Worm (Caenorhabditis elegans) whole organism, L2 larva: ENCODE measurements around the gene nhr-50.

ENCODE experiments used
- C34F6.9 ChIP-seq: fragments of 150-350 bp; optimal IDR thresholded peaks from 2 replicates; lab custom pipeline; 2014; ENCODE audit warnings: missing biosample characterization, missing genetic modification characterization
- F13H6.1 ChIP-seq: sonication (generic microtip); optimal IDR thresholded peaks from 2 replicates; lab custom pipeline; 2016; ENCODE audit warnings: missing genetic modification characterization, missing compliant biosample characterization
- R02D3.7 ChIP-seq: fragments of 150-350 bp; optimal IDR thresholded peaks from 2 replicates; lab custom pipeline; 2014; ENCODE audit warnings: missing biosample characterization, missing genetic modification characterization
- Y55F3AM.14 ChIP-seq: fragments of 200-800 bp; sonication (Bioruptor generic); optimal IDR thresholded peaks from 2 replicates; lab custom pipeline; 2018; ENCODE audit warnings: mild to moderate bottlenecking, missing genetic modification characterization, missing compliant biosample characterization
- ZK546.5 ChIP-seq: sonication (generic microtip); optimal IDR thresholded peaks from 2 replicates; lab custom pipeline; 2017; ENCODE audit warnings: missing biosample characterization, missing genetic modification characterization
- blmp-1 ChIP-seq: sonication (generic microtip); optimal IDR thresholded peaks from 2 replicates; lab custom pipeline; 2017; ENCODE audit warnings: missing genetic modification characterization, mild to moderate bottlenecking, missing compliant biosample characterization, antibody characterized with exemption, moderate library complexity; ENCODE audit not compliant: insufficient read depth
- ceh-16 ChIP-seq: fragments of 150-350 bp; optimal IDR thresholded peaks from 2 replicates; lab custom pipeline; 2014; ENCODE audit warnings: missing biosample characterization, missing genetic modification characterization
- ceh-82 ChIP-seq: fragments of 150-350 bp; optimal IDR thresholded peaks from 2 replicates; lab custom pipeline; 2014; ENCODE audit warnings: missing biosample characterization, missing genetic modification characterization
- crh-2 ChIP-seq: sonication (generic microtip); optimal IDR thresholded peaks from 2 replicates; lab custom pipeline; 2017; ENCODE audit warnings: missing biosample characterization, missing genetic modification characterization
- dmd-4 ChIP-seq: sonication (generic microtip); optimal IDR thresholded peaks from 2 replicates; lab custom pipeline; 2017; ENCODE audit warnings: missing biosample characterization, missing genetic modification characterization
- egl-27 ChIP-seq: sonication (generic microtip); optimal IDR thresholded peaks from 3 replicates; lab custom pipeline; 2017; ENCODE audit warnings: missing biosample characterization, missing genetic modification reagents, missing genetic modification characterization
- elt-3 ChIP-seq: sonication (generic microtip); optimal IDR thresholded peaks from 2 replicates; lab custom pipeline; 2017; ENCODE audit warnings: missing biosample characterization, missing genetic modification characterization
- gmeb-1 ChIP-seq: fragments of 150-350 bp; optimal IDR thresholded peaks from 2 replicates; lab custom pipeline; 2014; ENCODE audit warnings: missing biosample characterization, missing genetic modification characterization
- lin-11 ChIP-seq: fragments of 150-350 bp; sonication (generic microtip); optimal IDR thresholded peaks from 2 replicates; lab custom pipeline; 2014; ENCODE audit warnings: missing biosample characterization, missing genetic modification characterization, inconsistent platforms, mixed read lengths
- lin-13 ChIP-seq: fragments of 150-350 bp; optimal IDR thresholded peaks from 2 replicates; lab custom pipeline; 2014; ENCODE audit warnings: missing biosample characterization, missing genetic modification reagents, missing genetic modification characterization
- lin-39 ChIP-seq: fragments of 150-350 bp; optimal IDR thresholded peaks from 2 replicates; lab custom pipeline; 2014; ENCODE audit warnings: missing biosample characterization, missing genetic modification reagents, missing genetic modification characterization
- lsy-2 ChIP-seq, 2 experiments: fragments of 150-350 bp in 1 of 2; sonication (generic microtip) in 1 of 2; optimal IDR thresholded peaks; 2 replicates each; lab custom pipeline; 2014 to 2017; ENCODE audit warnings: missing biosample characterization in 2 of 2, missing genetic modification characterization in 2 of 2
- mab-5 ChIP-seq: fragments of 150-350 bp; optimal IDR thresholded peaks from 2 replicates; lab custom pipeline; 2014; ENCODE audit warnings: missing biosample characterization, missing genetic modification characterization
- mbf-1 ChIP-seq: sonication (generic microtip); optimal IDR thresholded peaks from 2 replicates; lab custom pipeline; 2017; ENCODE audit warnings: missing biosample characterization, missing genetic modification characterization
- mdl-1 ChIP-seq, 2 experiments: fragments of 150-350 bp in 1 of 2; sonication (generic microtip) in 1 of 2; optimal IDR thresholded peaks; 2 replicates each; lab custom pipeline; 2017; ENCODE audit warnings: missing biosample characterization in 2 of 2, missing genetic modification characterization in 2 of 2
- nhr-10 ChIP-seq: sonication (generic microtip); optimal IDR thresholded peaks from 2 replicates; lab custom pipeline; 2017; ENCODE audit warnings: missing biosample characterization, missing genetic modification characterization
- nhr-11 ChIP-seq: fragments of 150-350 bp; optimal IDR thresholded peaks from 2 replicates; lab custom pipeline; 2014; ENCODE audit warnings: missing biosample characterization, missing genetic modification characterization
- nhr-129 ChIP-seq: fragments of 150-350 bp; optimal IDR thresholded peaks from 2 replicates; lab custom pipeline; 2014; ENCODE audit warnings: missing biosample characterization, missing genetic modification characterization
- nhr-21 ChIP-seq: fragments of 150-350 bp; optimal IDR thresholded peaks from 2 replicates; lab custom pipeline; 2014; ENCODE audit warnings: missing biosample characterization, missing genetic modification characterization
- nhr-23 ChIP-seq: fragments of 150-350 bp; optimal IDR thresholded peaks from 2 replicates; lab custom pipeline; 2014; ENCODE audit warnings: missing biosample characterization, missing genetic modification reagents, missing genetic modification characterization
- nhr-237 ChIP-seq: fragments of 150-350 bp; optimal IDR thresholded peaks from 2 replicates; lab custom pipeline; 2014; ENCODE audit warnings: missing biosample characterization, missing genetic modification characterization
- nhr-6 ChIP-seq: fragments of 150-350 bp; optimal IDR thresholded peaks from 2 replicates; lab custom pipeline; 2014; ENCODE audit warnings: missing biosample characterization, missing genetic modification characterization
- sem-4 ChIP-seq: fragments of 150-350 bp; optimal IDR thresholded peaks from 2 replicates; lab custom pipeline; 2014; ENCODE audit warnings: missing biosample characterization, missing genetic modification reagents, missing genetic modification characterization
- skn-1 ChIP-seq: sonication (generic microtip); optimal IDR thresholded peaks from 2 replicates; lab custom pipeline; 2017; ENCODE audit warnings: missing biosample characterization, missing genetic modification characterization
- sma-3 ChIP-seq: sonication (generic microtip); optimal IDR thresholded peaks from 2 replicates; lab custom pipeline; 2016; ENCODE audit warnings: missing genetic modification reagents, missing genetic modification characterization, missing compliant biosample characterization
- sma-9 ChIP-seq, 2 experiments: fragments of 150-350 bp in 1 of 2; sonication (generic microtip) in 1 of 2; optimal IDR thresholded peaks; 2 replicates each; lab custom pipeline; 2014 to 2016; ENCODE audit warnings: missing genetic modification characterization in 2 of 2, mild to moderate bottlenecking in 1 of 2, missing biosample characterization in 1 of 2, missing compliant biosample characterization in 1 of 2, missing genetic modification reagents in 1 of 2, moderate library complexity in 1 of 2
- snpc-4 ChIP-seq: fragments of 150-350 bp; optimal IDR thresholded peaks from 2 replicates; lab custom pipeline; 2014; ENCODE audit warnings: missing biosample characterization, missing genetic modification characterization
- unc-39 ChIP-seq: fragments of 150-350 bp; optimal IDR thresholded peaks from 2 replicates; lab custom pipeline; 2014; ENCODE audit warnings: missing biosample characterization, missing genetic modification characterization
- zag-1 ChIP-seq: fragments of 150-350 bp; optimal IDR thresholded peaks from 2 replicates; lab custom pipeline; 2014; ENCODE audit warnings: missing biosample characterization, missing genetic modification characterization
- ztf-11 ChIP-seq: sonication (generic microtip); optimal IDR thresholded peaks from 2 replicates; lab custom pipeline; 2017; ENCODE audit warnings: missing biosample characterization, missing genetic modification characterization
- ztf-4 ChIP-seq: fragments of 150-350 bp; optimal IDR thresholded peaks from 2 replicates; lab custom pipeline; 2014; ENCODE audit warnings: missing biosample characterization, missing genetic modification characterization

Gene nhr-50

DNA sequence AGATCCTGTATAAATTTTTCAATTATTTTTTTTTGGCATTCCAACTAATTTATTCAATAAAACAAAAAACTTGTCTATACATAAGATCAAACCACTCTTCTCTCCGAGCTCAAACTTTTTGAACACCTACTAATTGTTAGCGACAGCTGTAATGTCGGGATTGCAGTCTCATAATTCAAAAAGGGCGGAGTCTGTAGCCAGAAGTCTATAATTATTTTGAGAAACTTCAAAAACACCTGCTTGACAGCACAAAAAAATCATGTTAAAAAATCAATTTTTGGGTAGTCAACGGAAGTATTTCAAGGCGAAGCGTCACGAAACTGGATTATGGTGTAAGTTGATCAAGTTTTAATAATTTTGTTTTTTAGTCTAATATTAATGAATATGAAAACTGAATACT is 19.6 kb upstream of the nhr-50 start, which contains the start of gene srx-44:
TSS of gene srx-44 (plus strand) at position 301 of the 400 bp plus-strand sequence.
- TF ChIP-seq sma-9 (GFP tag; optimal IDR thresholded peaks at IDR 0.05; lab: Kevin White, UChicago) (no peak), sma-9 (tag; optimal IDR thresholded peaks at IDR 0.05; lab: Kevin White, UChicago) (no peak), blmp-1 (tag; lab: Kevin White, UChicago) (no peak), ZK546.5 (no peak), nhr-129 (tag; lab: Kevin White, UChicago) (no peak), egl-27 (tag; lab: Kevin White, UChicago) (no peak), unc-39 (no peak), nhr-23 (tag; lab: Kevin White, UChicago) (no peak), nhr-11 (no peak), R02D3.7 (tag; lab: Kevin White, UChicago) (no peak), snpc-4 (tag; lab: Kevin White, UChicago) (no peak), mab-5 (tag; lab: Kevin White, UChicago) (no peak), ztf-11 (tag; lab: Kevin White, UChicago) (no peak), ceh-16 (tag; lab: Kevin White, UChicago) (no peak), crh-2 (tag; lab: Kevin White, UChicago) (no peak), zag-1 (tag; lab: Kevin White, UChicago) (no peak), nhr-10 (no peak), F13H6.1 (tag; lab: Kevin White, UChicago) (no peak), Y55F3AM.14 (GFP tag; lab: Kevin White, UChicago) (no peak)

DNA sequence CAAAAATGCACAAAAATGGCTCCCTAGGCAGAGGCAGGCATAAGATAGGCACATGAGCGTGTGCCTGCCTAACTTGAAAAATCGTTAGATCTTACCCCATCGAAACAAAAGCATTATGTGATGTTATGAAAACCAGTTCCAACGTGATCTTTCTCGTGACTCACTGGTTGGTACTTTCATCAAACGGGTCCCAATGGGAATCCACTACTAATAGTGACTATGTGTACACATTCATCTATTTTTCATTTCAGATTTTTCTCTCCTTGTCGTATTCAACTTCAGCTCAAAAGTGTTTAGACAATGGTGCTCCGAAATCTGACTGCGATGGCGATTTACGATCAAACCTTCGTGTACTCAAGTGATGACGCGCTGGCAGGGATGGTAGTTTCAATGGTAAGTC is 17.2 kb upstream of the nhr-50 start, which contains the start of gene srx-43:
TSS of gene srx-43 (plus strand) at position 301 of the 400 bp plus-strand sequence.
- TF ChIP-seq mab-5 (tag; lab: Kevin White, UChicago) (no peak), sma-3 (GFP tag; lab: Kevin White, UChicago) (no peak), skn-1 (tag; lab: Kevin White, UChicago) (no peak), lsy-2 (tag; optimal IDR thresholded peaks at IDR 0.05; lab: Kevin White, UChicago) (no peak), ztf-4 (tag; lab: Kevin White, UChicago) (no peak), lin-13 (no peak), mbf-1 (no peak), unc-39 (no peak), R02D3.7 (tag; lab: Kevin White, UChicago) (no peak), C34F6.9 (tag; lab: Kevin White, UChicago) (no peak), lin-11 (tag; lab: Kevin White, UChicago) (no peak), nhr-21 (no peak), Y55F3AM.14 (GFP tag; lab: Kevin White, UChicago) (no peak), gmeb-1 (no peak), ceh-16 (tag; lab: Kevin White, UChicago) (no peak), lin-39 (tag; lab: Kevin White, UChicago) (no peak), nhr-237 (tag; lab: Kevin White, UChicago) (no peak), sem-4 (tag; lab: Kevin White, UChicago) (no peak)

- TF ChIP-seq egl-27 (tag; lab: Kevin White, UChicago), result no peak
- TF ChIP-seq mab-5 (tag; lab: Kevin White, UChicago), result no peak
- no peak for TF ChIP-seq mdl-1 (tag; optimal IDR thresholded peaks at IDR 0.05; lab: Kevin White, UChicago)
- TF ChIP-seq dmd-4 (tag; lab: Kevin White, UChicago), result no peak
- TF ChIP-seq sma-3 (GFP tag; lab: Kevin White, UChicago), result no peak
- no peak for TF ChIP-seq lin-39 (tag; lab: Kevin White, UChicago)
- TF ChIP-seq nhr-6 (tag; lab: Kevin White, UChicago), result no peak
- TF ChIP-seq, all 48 proteins: peak for 0
These were observed 16.5 kb upstream of the nhr-50 start for ce11 chrV:16016977-16017376.

- no peak for TF ChIP-seq sem-4 (tag; lab: Kevin White, UChicago)
- TF ChIP-seq, all 48 proteins: peak for 0
These were observed 15.2 kb upstream of the nhr-50 start, which contains the start of gene str-232 for ce11 chrV:16015652-16016051. str-232 (minus strand) TSS chrV:16015752.

ce11 chrV:16009564-16009963 is 9.1 kb upstream of the nhr-50 start, which contains the start of gene str-233:
str-233 (minus strand) TSS chrV:16009664.
- TF ChIP-seq elt-3 (tag; lab: Kevin White, UChicago), result no peak
- no peak for TF ChIP-seq nhr-23 (tag; lab: Kevin White, UChicago)
- no peak for TF ChIP-seq ceh-82 (tag; lab: Kevin White, UChicago)
- no peak for TF ChIP-seq zag-1 (tag; lab: Kevin White, UChicago)
- no peak for TF ChIP-seq ceh-16 (tag; lab: Kevin White, UChicago)
